Fruit fly (Drosophila melanogaster) Kc167 (cell line): ENCODE measurements around the gene Naa60.

ENCODE experiments used
- Myc ChIP-seq: fragments of >200 bp; optimal IDR thresholded peaks from 2 replicates; lab custom pipeline; 2017; ENCODE audit warnings: missing external identifiers
- Sin3A ChIP-seq: fragments of >200 bp; optimal IDR thresholded peaks from 2 replicates; lab custom pipeline; 2018; ENCODE audit warnings: missing external identifiers
- h ChIP-seq: fragments of >200 bp; optimal IDR thresholded peaks from 3 replicates; lab custom pipeline; 2018; ENCODE audit warnings: missing external identifiers
- insv ChIP-seq: fragments of >200 bp; optimal IDR thresholded peaks from 3 replicates; lab custom pipeline; 2018; ENCODE audit warnings: missing external identifiers
- psq ChIP-seq: fragments of >200 bp; optimal IDR thresholded peaks from 2 replicates; lab custom pipeline; 2017; ENCODE audit warnings: missing external identifiers
- ttk ChIP-seq: sonication (Bioruptor generic); optimal IDR thresholded peaks from 2 replicates; lab custom pipeline; 2017; ENCODE audit warnings: missing external identifiers

The Naa60 gene

DNA sequence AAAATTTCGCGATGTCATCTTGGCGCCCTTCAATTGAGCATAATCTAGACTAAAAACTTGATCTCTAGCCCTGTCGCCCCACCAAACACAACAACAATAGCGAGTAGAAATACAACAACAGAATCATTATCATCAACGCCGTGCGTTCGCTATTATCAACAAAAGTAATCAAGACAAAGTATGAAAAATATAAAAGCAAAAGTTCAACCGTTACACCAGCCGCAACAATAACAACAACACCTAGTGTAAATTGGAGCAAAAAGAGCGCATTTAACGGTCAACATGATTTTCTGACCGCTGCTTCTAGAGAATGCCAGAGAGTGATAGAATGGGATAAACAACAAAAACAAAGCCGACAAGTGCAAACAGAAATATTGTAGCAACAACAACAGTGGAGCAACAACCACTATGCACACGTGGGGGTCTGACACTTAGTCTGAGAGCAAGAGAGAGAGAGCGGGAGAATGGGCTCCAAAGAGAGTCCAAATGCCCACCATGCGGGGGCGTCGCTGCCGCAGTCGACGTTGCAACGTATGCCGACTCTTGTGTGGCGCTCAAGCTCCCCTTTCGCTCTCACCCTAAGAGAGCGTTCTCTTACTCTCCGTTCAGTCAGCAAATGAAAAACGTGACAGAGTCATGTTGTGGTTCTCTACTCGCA, 34.3 kb upstream of the Naa60 start:
- TF ChIP-seq ttk (lab: Kevin White, UChicago) (no peak), Sin3A (lab: Kevin White, UChicago) (no peak), Myc (lab: Kevin White, UChicago) (no peak), insv (lab: Kevin White, UChicago) (no peak), psq (lab: Kevin White, UChicago) (no peak), h (lab: Kevin White, UChicago) (no peak)

DNA sequence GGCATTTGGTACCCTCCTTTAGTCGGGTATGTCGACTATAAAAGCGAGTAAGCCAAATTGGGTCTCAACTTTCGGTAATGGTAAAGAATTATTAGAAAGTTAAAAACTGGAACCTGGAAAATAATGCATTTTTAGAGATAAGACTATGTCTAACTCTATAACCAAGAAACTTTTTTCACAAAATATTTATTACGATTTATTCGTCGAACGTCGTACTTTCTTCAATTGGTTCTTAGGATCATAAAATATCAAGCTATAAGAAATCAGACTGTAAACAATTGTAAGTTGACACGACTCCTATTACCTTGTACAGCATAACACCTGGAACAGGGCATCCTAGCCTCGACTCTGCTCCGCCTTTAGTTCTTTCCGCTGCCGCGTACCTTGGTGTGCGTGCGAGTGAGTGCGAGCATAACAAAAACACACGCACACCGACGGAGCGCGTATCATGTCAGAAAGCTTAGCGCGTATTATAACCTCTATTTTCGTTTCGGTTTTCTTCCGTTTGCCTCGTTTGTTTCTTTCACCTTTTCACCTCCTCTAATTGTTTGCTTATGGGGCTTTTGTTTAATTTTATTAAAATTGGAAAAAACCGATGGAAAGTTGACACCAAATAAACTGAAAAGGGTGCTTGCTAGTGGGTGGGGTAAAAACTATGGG, 33.7 kb upstream of the Naa60 start:
- no peak for TF ChIP-seq Sin3A (lab: Kevin White, UChicago)
- no peak for TF ChIP-seq psq (lab: Kevin White, UChicago)
- TF ChIP-seq insv (lab: Kevin White, UChicago): no peak
- no peak for TF ChIP-seq h (lab: Kevin White, UChicago)
- TF ChIP-seq Myc (lab: Kevin White, UChicago): no peak
- no peak for TF ChIP-seq ttk (lab: Kevin White, UChicago)

DNA sequence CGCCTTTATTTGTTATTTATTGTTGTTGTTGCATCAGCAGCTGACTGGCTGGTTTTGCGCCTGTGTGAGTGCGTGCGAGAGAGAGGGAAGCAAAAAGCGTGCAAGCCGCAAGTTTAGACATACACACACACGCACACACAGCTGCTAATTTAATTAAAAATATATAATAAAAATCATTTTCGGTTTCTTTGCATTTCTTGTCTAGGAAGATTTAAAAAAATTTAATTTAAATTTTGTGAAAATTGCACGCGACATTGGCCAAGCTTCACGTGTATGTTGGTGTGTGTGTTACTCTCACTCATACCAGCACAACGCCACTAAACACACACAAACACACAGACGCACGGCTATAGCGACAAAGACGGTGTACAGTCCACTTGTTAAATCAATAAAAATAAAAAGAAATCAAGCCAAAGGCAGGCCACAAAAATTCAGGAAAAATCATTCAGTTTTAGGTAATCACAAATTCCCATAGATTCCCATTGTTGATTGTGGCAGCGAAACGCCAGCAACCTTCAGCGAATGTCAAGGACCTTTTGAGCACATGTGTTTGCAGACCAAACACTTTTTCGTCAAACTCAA, 33.1 kb upstream of the Naa60 start:
- TF ChIP-seq h (lab: Kevin White, UChicago) (no peak), ttk (lab: Kevin White, UChicago) (no peak), psq (lab: Kevin White, UChicago) (no peak), insv (lab: Kevin White, UChicago) (no peak), Myc (lab: Kevin White, UChicago) (no peak), Sin3A (lab: Kevin White, UChicago) (no peak)

DNA sequence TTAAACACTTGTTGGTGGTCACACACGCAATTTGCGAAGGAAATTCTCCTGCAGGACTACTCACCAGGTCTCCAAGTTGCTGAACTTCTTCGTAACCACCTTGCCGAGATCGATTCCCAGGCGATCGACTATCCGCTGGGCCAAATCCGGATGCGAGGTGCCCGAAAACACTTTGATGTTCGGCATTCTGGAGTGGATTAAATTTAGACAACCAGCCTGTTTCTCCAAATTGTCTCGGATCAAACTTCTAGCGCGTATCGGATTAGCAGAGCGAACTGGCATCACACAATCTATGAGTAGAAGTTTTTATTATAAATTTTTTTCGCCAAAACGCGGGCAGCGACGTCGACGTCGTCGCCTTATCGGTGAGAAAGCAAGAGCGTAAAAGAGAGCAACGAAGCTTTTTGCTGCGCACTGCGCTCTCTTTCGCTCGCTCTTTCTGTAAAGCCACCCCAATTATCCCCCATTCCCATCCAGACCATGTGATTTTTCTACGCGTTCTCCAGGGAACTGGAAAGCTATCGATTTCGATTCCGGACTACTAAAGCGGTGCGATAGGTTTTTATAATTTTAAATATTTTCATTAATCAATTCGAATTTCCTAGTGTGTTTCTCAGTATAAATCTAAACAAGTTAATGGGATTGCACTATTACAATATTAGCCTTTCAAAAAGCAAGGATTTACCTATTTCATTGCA, 32.4 kb upstream of the Naa60 start:
- TF ChIP-seq insv (lab: Kevin White, UChicago): no peak
- no peak for TF ChIP-seq h (lab: Kevin White, UChicago)
- no peak for TF ChIP-seq ttk (lab: Kevin White, UChicago)

DNA sequence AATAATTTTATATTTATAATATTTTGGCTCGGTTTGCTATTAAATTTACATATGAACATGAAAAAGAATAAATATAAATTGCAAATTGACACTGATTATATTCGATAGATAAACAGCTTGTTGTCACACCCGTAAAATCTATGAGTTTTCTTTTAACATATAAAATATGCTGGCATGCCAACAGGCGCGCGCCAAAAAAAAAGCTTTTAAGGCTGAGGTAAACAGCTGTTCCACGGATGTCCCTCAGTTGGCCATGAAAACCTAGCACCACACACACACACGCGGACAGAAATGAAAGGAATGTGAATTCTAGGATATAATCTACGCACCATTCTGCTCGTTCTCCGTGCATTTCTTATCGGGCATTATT, 31.8 kb upstream of the Naa60 start:
- TF ChIP-seq ttk (lab: Kevin White, UChicago) (no peak), insv (lab: Kevin White, UChicago) (no peak), psq (lab: Kevin White, UChicago) (no peak), Sin3A (lab: Kevin White, UChicago) (no peak), h (lab: Kevin White, UChicago) (no peak), Myc (lab: Kevin White, UChicago) (no peak)

DNA sequence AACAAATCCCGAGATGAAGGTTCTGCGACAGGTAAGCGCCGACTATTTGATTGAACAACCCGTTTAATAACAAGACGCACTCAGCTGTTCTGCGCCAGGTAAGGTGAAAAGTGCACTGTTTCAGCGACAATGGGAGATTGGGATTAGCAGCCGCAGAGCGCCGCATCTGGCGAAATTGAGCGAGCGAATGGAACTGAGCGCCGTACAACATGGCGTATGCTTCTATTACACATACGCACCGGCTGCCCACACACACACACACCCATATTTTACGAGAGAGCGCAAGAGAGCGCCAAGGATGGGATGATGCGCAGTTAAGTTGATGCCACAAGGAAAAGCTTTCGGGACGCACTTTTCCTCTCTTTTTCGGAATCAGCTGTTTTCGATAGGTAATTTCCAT, 31.5 kb upstream of the Naa60 start:
- no peak for TF ChIP-seq ttk (lab: Kevin White, UChicago)
- no peak for TF ChIP-seq Sin3A (lab: Kevin White, UChicago)
- no peak for TF ChIP-seq insv (lab: Kevin White, UChicago)
- no peak for TF ChIP-seq h (lab: Kevin White, UChicago)
- TF ChIP-seq psq (lab: Kevin White, UChicago): no peak
- no peak for TF ChIP-seq Myc (lab: Kevin White, UChicago)

DNA sequence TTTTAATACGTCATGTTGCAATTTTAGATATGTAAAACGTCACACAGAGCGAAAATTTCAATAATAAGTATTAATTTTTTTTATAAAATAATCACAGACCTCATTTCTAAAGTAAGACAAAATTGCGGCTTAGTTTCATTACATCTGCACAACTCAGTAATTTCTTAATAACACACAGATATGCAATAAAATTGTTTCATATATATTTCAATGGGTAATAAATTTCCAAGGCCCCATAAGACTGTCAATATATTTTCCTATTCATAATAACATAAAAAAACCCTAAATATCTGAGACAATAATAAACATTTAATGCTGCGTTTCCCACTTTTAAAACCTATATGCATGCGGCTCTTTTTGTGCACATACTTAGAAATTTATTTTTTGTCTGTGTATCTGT, 31.0 kb upstream of the Naa60 start:
- TF ChIP-seq Sin3A (lab: Kevin White, UChicago) (no peak), psq (lab: Kevin White, UChicago) (no peak), insv (lab: Kevin White, UChicago) (no peak), Myc (lab: Kevin White, UChicago) (no peak), h (lab: Kevin White, UChicago) (no peak), ttk (lab: Kevin White, UChicago) (no peak)

DNA sequence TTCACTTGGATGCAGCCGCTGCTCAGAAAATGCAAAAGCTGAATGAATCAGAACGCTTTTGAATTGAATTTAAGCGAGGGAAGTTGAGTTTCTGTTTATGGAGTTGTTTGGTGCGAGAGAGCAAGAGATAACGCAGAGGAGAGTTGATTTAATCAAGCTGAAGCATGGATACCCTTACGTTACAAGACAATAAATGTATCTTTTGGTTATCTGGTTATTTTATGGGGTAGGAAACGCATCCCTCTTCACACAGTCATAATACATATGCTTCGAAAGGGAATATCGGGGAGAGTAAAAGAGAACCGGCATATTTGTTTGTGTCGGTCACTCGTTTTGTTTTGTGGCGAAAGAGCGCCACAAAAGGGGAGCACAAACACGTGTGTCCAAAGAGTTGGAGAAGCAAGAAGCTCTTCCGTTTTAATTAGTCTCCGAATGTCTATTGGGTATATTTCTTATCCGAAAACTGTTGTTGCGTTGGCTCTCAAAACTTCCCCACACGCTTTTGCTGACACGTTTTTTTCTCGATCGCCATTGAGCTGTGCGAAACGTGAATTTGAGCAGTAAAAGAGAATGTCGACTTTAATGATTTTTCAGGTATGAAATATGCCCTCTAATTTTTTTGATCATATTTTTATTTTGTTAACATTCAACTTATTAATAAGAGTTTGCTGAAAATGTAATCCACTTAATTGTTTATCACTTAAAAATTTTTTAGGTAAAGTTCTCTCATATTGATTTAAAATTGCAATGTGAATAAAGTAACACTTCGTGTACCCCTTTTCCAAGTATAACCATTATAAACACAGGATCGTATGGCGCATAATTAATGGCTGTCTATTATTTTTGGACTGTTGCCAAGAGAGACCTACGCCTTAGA, 29.8 kb upstream of the Naa60 start, which contains the start of gene Prps:
TSS of gene Prps (minus strand) at position 51 of the 877 bp plus-strand sequence.
- TF ChIP-seq Myc (lab: Kevin White, UChicago): no peak
- TF ChIP-seq psq (lab: Kevin White, UChicago): no peak
- no peak for TF ChIP-seq h (lab: Kevin White, UChicago)
- TF ChIP-seq ttk (lab: Kevin White, UChicago): no peak
- TF ChIP-seq insv (lab: Kevin White, UChicago): no peak
- no peak for TF ChIP-seq Sin3A (lab: Kevin White, UChicago)

DNA sequence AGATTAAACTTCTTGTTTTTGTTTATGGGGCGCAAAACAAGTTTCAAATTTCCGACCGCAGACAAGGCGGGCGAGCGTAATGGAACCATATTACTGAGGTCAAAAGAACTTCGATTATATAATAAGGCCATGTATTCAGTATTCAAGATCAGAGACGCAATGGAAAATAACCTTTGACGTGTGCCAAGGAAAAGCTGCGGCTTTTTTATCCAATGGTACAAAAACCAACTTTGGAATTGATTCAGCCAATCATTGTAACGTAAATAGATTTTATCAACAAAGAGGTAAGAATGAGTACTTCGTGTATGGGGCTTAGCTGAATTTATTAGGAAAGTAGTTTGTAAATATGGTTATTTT, 29.2 kb upstream of the Naa60 start:
- TF ChIP-seq insv (lab: Kevin White, UChicago): no peak
- no peak for TF ChIP-seq Myc (lab: Kevin White, UChicago)
- TF ChIP-seq h (lab: Kevin White, UChicago): no peak
- TF ChIP-seq ttk (lab: Kevin White, UChicago): no peak
- TF ChIP-seq Sin3A (lab: Kevin White, UChicago): no peak
- TF ChIP-seq psq (lab: Kevin White, UChicago): no peak

DNA sequence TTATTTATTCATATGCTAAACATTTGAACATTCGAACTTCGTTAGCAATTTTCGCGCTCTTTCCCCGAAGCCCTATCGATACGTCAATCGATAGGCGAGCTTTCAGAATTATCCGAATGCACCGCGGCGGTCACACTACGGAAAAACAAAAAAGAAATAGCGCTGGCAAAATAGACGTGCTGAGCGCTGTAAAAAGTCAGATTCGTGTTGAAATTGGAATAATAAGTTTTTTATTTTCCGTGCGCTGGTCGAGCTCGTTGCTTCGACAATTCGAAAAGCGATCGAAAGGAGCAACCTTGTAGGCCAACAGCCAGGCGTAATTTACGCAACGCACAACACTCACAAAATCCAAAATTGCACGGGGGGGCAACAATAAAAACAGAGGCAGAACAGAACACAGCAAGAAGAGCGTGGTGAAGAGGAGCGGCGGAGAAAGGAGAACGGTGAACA, 28.5 kb upstream of the Naa60 start, which contains the start of gene Ubc4:
TSS of gene Ubc4 (plus strand) at position 144 of the 450 bp plus-strand sequence.
- TF ChIP-seq Sin3A (lab: Kevin White, UChicago) (no peak), ttk (lab: Kevin White, UChicago) (no peak), h (lab: Kevin White, UChicago) (no peak), Myc (lab: Kevin White, UChicago) (no peak)
